Worm (Caenorhabditis elegans) whole organism, L4/young adult: ENCODE results near the gene clec-22.

Experiments
- W03F9.2 ChIP-seq: fragments of 150-350 bp; optimal IDR thresholded peaks from 2 replicates; lab custom pipeline; 2014; ENCODE audit warnings: missing biosample characterization, missing genetic modification characterization
- dao-5 ChIP-seq: sonication (generic microtip); optimal IDR thresholded peaks from 2 replicates; lab custom pipeline; 2016; ENCODE audit warnings: missing genotype, missing genetic modification characterization, moderate library complexity, missing compliant biosample characterization
- him-1 ChIP-seq: sonication (generic microtip); optimal IDR thresholded peaks from 2 replicates; lab custom pipeline; 2016; ENCODE audit warnings: missing genotype, missing genetic modification reagents, missing genetic modification characterization, missing compliant biosample characterization

DNA sequence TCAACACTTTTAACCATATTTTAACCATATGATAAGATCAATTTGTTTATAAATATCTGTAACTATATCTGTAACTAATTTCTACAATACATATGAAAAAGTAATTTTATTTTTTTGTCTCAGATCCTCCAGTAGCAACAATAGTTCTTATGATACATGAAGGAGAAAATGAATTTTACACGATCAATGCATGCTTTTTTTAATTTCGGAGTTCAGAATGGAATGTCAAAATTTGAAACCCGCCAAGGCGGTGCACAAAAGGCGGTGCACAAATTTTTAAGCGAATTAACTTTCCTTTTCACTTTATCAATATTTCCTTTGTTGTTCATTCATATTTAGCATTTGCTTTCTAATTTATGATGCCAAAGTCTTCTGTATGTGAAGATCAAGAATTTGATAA lies 15.3 kb upstream of the clec-22 start, which contains the start of gene clec-25:
- no peak for TF ChIP-seq him-1 (tag; lab: Kevin White, UChicago)
- no peak for TF ChIP-seq dao-5
- no peak for TF ChIP-seq W03F9.2
